Fruit fly (Drosophila melanogaster) whole organism, embryonic: ENCODE data around the gene dysc.
A peak's percentile ranks its signal among the peaks of the same experiment; 100 is the strongest.

ENCODE experiments used
- ATbp ChIP-seq: fragments of 200-800 bp; sonication (Bioruptor generic); optimal IDR thresholded peaks from 2 replicates; lab custom pipeline; 2017; ENCODE audit warnings: missing biosample characterization, mild to moderate bottlenecking, missing genetic modification characterization, missing genetic modification reagents
- Aef1 ChIP-seq: fragments of 200-800 bp; sonication (Bioruptor generic); IDR thresholded peaks from 3 replicates; pipeline ENCODE4 v1.3.6; 2022; ENCODE audit warnings: missing biosample characterization, missing genetic modification characterization
- Bgb ChIP-seq: fragments of 200-800 bp; sonication (Bioruptor generic); IDR thresholded peaks from 2 replicates; pipeline ENCODE4 v1.3.6; 2022; ENCODE audit warnings: missing biosample characterization, missing genetic modification characterization; ENCODE audit not compliant: partially characterized antibody
- BtbVII ChIP-seq: fragments of 200-800 bp; sonication (Bioruptor generic); optimal IDR thresholded peaks from 3 replicates; lab custom pipeline; 2017; ENCODE audit warnings: missing biosample characterization, mild to moderate bottlenecking, missing genetic modification characterization
- CG1024 ChIP-seq: fragments of 200-800 bp; sonication (Bioruptor generic); IDR thresholded peaks from 2 replicates; pipeline ENCODE4 v1.3.6; 2022; ENCODE audit warnings: missing biosample characterization, missing genetic modification characterization
- CG12155 ChIP-seq: fragments of 200-800 bp; sonication (Bioruptor generic); optimal IDR thresholded peaks from 3 replicates; lab custom pipeline; 2016; ENCODE audit warnings: missing biosample characterization, missing genetic modification characterization
- CG17328 ChIP-seq: fragments of 200-800 bp; sonication (Bioruptor generic); IDR thresholded peaks from 2 replicates; pipeline ENCODE4 v1.3.6; 2022; ENCODE audit warnings: missing biosample characterization, missing genetic modification characterization
- CG18262 ChIP-seq: fragments of 200-800 bp; optimal IDR thresholded peaks from 3 replicates; lab custom pipeline; 2019; ENCODE audit warnings: missing biosample characterization, mild to moderate bottlenecking, missing genetic modification characterization, moderate library complexity
- CG1832 ChIP-seq: fragments of 200-800 bp; sonication (Bioruptor generic); optimal IDR thresholded peaks from 2 replicates; lab custom pipeline; 2017; ENCODE audit warnings: missing biosample characterization, mild to moderate bottlenecking, missing genetic modification characterization, inconsistent platforms
- CG18599 ChIP-seq: fragments of 200-800 bp; sonication (Bioruptor generic); optimal IDR thresholded peaks from 3 replicates; lab custom pipeline; 2017; ENCODE audit warnings: missing biosample characterization, missing genetic modification characterization, mild to moderate bottlenecking, moderate library complexity, missing genetic modification reagents
- CG18619 ChIP-seq: fragments of 200-800 bp; sonication (Bioruptor generic); optimal IDR thresholded peaks from 3 replicates; lab custom pipeline; 2017; ENCODE audit warnings: missing biosample characterization, mild to moderate bottlenecking, missing genetic modification characterization
- CG2712 ChIP-seq: fragments of 200-800 bp; optimal IDR thresholded peaks from 3 replicates; lab custom pipeline; 2019; ENCODE audit warnings: missing biosample characterization, mild to moderate bottlenecking, missing genetic modification characterization, moderate library complexity
- CG31388 ChIP-seq: fragments of 200-800 bp; sonication (Bioruptor generic); optimal IDR thresholded peaks from 2 replicates; lab custom pipeline; 2016; ENCODE audit warnings: missing biosample characterization, missing genetic modification characterization
- CG3281 ChIP-seq: fragments of 200-800 bp; sonication (Bioruptor generic); optimal IDR thresholded peaks from 3 replicates; lab custom pipeline; 2017; ENCODE audit warnings: missing biosample characterization, mild to moderate bottlenecking, missing genetic modification characterization
- CG33213 ChIP-seq: fragments of 200-800 bp; sonication (Bioruptor generic); optimal IDR thresholded peaks from 3 replicates; lab custom pipeline; 2016; ENCODE audit warnings: missing biosample characterization, missing genetic modification characterization
- CG34422 ChIP-seq: fragments of 200-800 bp; sonication (Bioruptor generic); IDR thresholded peaks from 3 replicates; pipeline ENCODE4 v1.3.6; 2022; ENCODE audit warnings: missing biosample characterization, missing genetic modification characterization
- CG3995 ChIP-seq: fragments of 200-800 bp; sonication (Bioruptor generic); optimal IDR thresholded peaks from 3 replicates; lab custom pipeline; 2016; ENCODE audit warnings: missing biosample characterization, missing genetic modification characterization
- CG4404 ChIP-seq: fragments of 200-800 bp; sonication (Bioruptor generic); IDR thresholded peaks from 2 replicates; pipeline ENCODE4 v1.3.6; 2022; ENCODE audit warnings: missing biosample characterization, missing genetic modification characterization
- CG4617 ChIP-seq: fragments of 200-800 bp; sonication (Bioruptor generic); optimal IDR thresholded peaks from 3 replicates; lab custom pipeline; 2016; ENCODE audit warnings: missing biosample characterization, missing genetic modification characterization, borderline replicate concordance
- CG4707 ChIP-seq: fragments of 200-800 bp; sonication (Bioruptor generic); optimal IDR thresholded peaks from 2 replicates; lab custom pipeline; 2018; ENCODE audit warnings: missing biosample characterization, mild to moderate bottlenecking, missing genetic modification characterization, moderate library complexity
- CG6254 ChIP-seq: fragments of 200-800 bp; sonication (Bioruptor generic); optimal IDR thresholded peaks from 3 replicates; lab custom pipeline; 2017; ENCODE audit warnings: mild to moderate bottlenecking, missing biosample characterization, missing genetic modification reagents, missing genetic modification characterization
- CG7556 ChIP-seq: fragments of 200-800 bp; sonication (Bioruptor generic); optimal IDR thresholded peaks from 2 replicates; lab custom pipeline; 2017; ENCODE audit warnings: missing biosample characterization, mild to moderate bottlenecking, missing genetic modification characterization
- Camta ChIP-seq: fragments of 200-800 bp; sonication (Bioruptor generic); optimal IDR thresholded peaks from 2 replicates; lab custom pipeline; 2016; ENCODE audit warnings: missing biosample characterization, missing genetic modification characterization
- Deaf1 ChIP-seq: fragments of 200-800 bp; optimal IDR thresholded peaks from 3 replicates; lab custom pipeline; 2019; ENCODE audit warnings: missing biosample characterization, mild to moderate bottlenecking, missing genetic modification characterization, moderate library complexity
- Fer2 ChIP-seq: fragments of 200-800 bp; sonication (Bioruptor generic); optimal IDR thresholded peaks from 2 replicates; lab custom pipeline; 2018; ENCODE audit warnings: missing biosample characterization, mild to moderate bottlenecking, missing genetic modification characterization, moderate library complexity
- H2.0 ChIP-seq: fragments of 200-800 bp; sonication (Bioruptor generic); IDR thresholded peaks from 2 replicates; pipeline ENCODE4 v1.3.6; 2022; ENCODE audit warnings: missing biosample characterization, missing genetic modification characterization
- HLH54F ChIP-seq: fragments of 200-800 bp; sonication (Bioruptor generic); optimal IDR thresholded peaks from 3 replicates; lab custom pipeline; 2016; ENCODE audit warnings: missing biosample characterization, missing genetic modification characterization
- Rfx ChIP-seq: fragments of 200-800 bp; sonication (Bioruptor generic); IDR thresholded peaks from 2 replicates; pipeline ENCODE4 v1.3.6; 2022; ENCODE audit warnings: missing biosample characterization, missing genetic modification characterization
- Scr ChIP-seq: fragments of 200-800 bp; sonication (Bioruptor generic); IDR thresholded peaks from 2 replicates; pipeline ENCODE4 v1.3.6; 2022; ENCODE audit warnings: missing biosample characterization, missing genetic modification characterization; ENCODE audit not compliant: partially characterized antibody
- Xrp1 ChIP-seq: fragments of 200-800 bp; sonication (Bioruptor generic); IDR thresholded peaks from 2 replicates; pipeline ENCODE4 v1.3.6; 2022; ENCODE audit warnings: missing biosample characterization, missing genetic modification characterization
- abd-A ChIP-seq: fragments of 200-800 bp; sonication (Bioruptor generic); optimal IDR thresholded peaks from 3 replicates; lab custom pipeline; 2019; ENCODE audit warnings: missing biosample characterization, mild to moderate bottlenecking, missing genetic modification characterization, moderate library complexity
- ash1 ChIP-seq: fragments of 200-800 bp; sonication (Bioruptor generic); optimal IDR thresholded peaks from 2 replicates; lab custom pipeline; 2018; ENCODE audit warnings: missing biosample characterization, mild to moderate bottlenecking, missing genetic modification characterization
- bigmax ChIP-seq: fragments of 200-800 bp; sonication (Bioruptor generic); optimal IDR thresholded peaks from 2 replicates; lab custom pipeline; 2018; ENCODE audit warnings: missing biosample characterization, mild to moderate bottlenecking, missing genetic modification characterization
- danr ChIP-seq: fragments of 200-800 bp; sonication (Bioruptor generic); IDR thresholded peaks from 2 replicates; pipeline ENCODE4 v1.3.6; 2022; ENCODE audit warnings: missing biosample characterization, missing genetic modification characterization
- dimm ChIP-seq: fragments of 200-800 bp; sonication (Bioruptor generic); IDR thresholded peaks from 2 replicates; pipeline ENCODE4 v1.3.6; 2022; ENCODE audit warnings: missing biosample characterization, missing genetic modification characterization
- dm ChIP-seq: fragments of 200-800 bp; sonication (Bioruptor generic); optimal IDR thresholded peaks from 3 replicates; lab custom pipeline; 2016; ENCODE audit warnings: missing biosample characterization, missing genetic modification characterization
- dmrt99B ChIP-seq: fragments of 200-800 bp; sonication (Bioruptor generic); optimal IDR thresholded peaks from 2 replicates; lab custom pipeline; 2018; ENCODE audit warnings: missing biosample characterization, mild to moderate bottlenecking, missing genetic modification characterization, moderate library complexity
- dpn ChIP-seq, 2 experiments: fragments of 200-800 bp; sonication (Bioruptor generic); optimal IDR thresholded peaks; 3 replicates each; lab custom pipeline; 2016; ENCODE audit warnings: missing biosample characterization in 2 of 2, missing genetic modification characterization in 2 of 2
- en ChIP-seq: fragments of 200-800 bp; sonication (Bioruptor generic); optimal IDR thresholded peaks from 2 replicates; lab custom pipeline; 2016; ENCODE audit warnings: missing biosample characterization, missing genetic modification characterization
- gfzf ChIP-seq: fragments of 200-800 bp; sonication (Bioruptor generic); optimal IDR thresholded peaks from 2 replicates; lab custom pipeline; 2016; ENCODE audit warnings: missing biosample characterization, mild to moderate bottlenecking, missing genetic modification characterization, moderate library complexity
- grn ChIP-seq: fragments of 200-800 bp; sonication (Bioruptor generic); optimal IDR thresholded peaks from 3 replicates; lab custom pipeline; 2017; ENCODE audit warnings: missing biosample characterization, missing genetic modification characterization
- ind ChIP-seq: fragments of 200-800 bp; sonication (Bioruptor generic); optimal IDR thresholded peaks from 3 replicates; lab custom pipeline; 2016; ENCODE audit warnings: missing biosample characterization, missing genetic modification characterization
- nmo ChIP-seq: fragments of 200-800 bp; sonication (Bioruptor generic); optimal IDR thresholded peaks from 2 replicates; lab custom pipeline; 2018; ENCODE audit warnings: missing biosample characterization, mild to moderate bottlenecking, missing genetic modification characterization, moderate library complexity
- peb ChIP-seq: fragments of 200-800 bp; sonication (Bioruptor generic); IDR thresholded peaks from 2 replicates; pipeline ENCODE4 v1.3.6; 2022; ENCODE audit warnings: missing biosample characterization, missing genetic modification characterization
- pros ChIP-seq: fragments of 200-800 bp; sonication (Bioruptor generic); optimal IDR thresholded peaks from 3 replicates; lab custom pipeline; 2019; ENCODE audit warnings: missing biosample characterization, mild to moderate bottlenecking, missing genetic modification characterization, moderate library complexity
- sr ChIP-seq: fragments of 200-800 bp; sonication (Bioruptor generic); IDR thresholded peaks from 3 replicates; pipeline ENCODE4 v1.3.6; 2022; ENCODE audit warnings: missing biosample characterization, missing genetic modification characterization
- sug ChIP-seq: fragments of 200-800 bp; optimal IDR thresholded peaks from 2 replicates; lab custom pipeline; 2019; ENCODE audit warnings: missing biosample characterization, mild to moderate bottlenecking, missing genetic modification characterization, moderate library complexity
- tx ChIP-seq: fragments of 200-800 bp; sonication (Bioruptor generic); optimal IDR thresholded peaks from 2 replicates; lab custom pipeline; 2016; ENCODE audit warnings: missing biosample characterization, missing genetic modification characterization
- vvl ChIP-seq: fragments of 200-800 bp; sonication (Bioruptor generic); IDR thresholded peaks from 2 replicates; pipeline ENCODE4 v1.3.6; 2022; ENCODE audit warnings: missing biosample characterization, missing genetic modification characterization
- wor ChIP-seq: fragments of 200-800 bp; sonication (Bioruptor generic); IDR thresholded peaks from 2 replicates; pipeline ENCODE4 v1.3.6; 2022; ENCODE audit warnings: missing biosample characterization, missing genetic modification characterization
- zf30C ChIP-seq: fragments of 200-800 bp; sonication (Bioruptor generic); optimal IDR thresholded peaks from 3 replicates; lab custom pipeline; 2018; ENCODE audit warnings: missing biosample characterization, mild to moderate bottlenecking, missing genetic modification characterization

Gene dysc

dm6 chr3L:13949440-13950066 lies 46.5 kb upstream of the dysc start (continued):
- TF ChIP-seq Camta (GFP tag; lab: Kevin White, UChicago): peak; percentile 10
- no peak for TF ChIP-seq tx
- TF ChIP-seq CG1024 (GFP tag; lab: Robert Waterston, UW): no peak
- TF ChIP-seq zf30C: no peak
- no peak for TF ChIP-seq dm
- no peak for TF ChIP-seq CG31388 (GFP tag; lab: Kevin White, UChicago)
- TF ChIP-seq gfzf (GFP tag; lab: Kevin White, UChicago): no peak
- TF ChIP-seq CG6254 (GFP tag; lab: Kevin White, UChicago): no peak
- no peak for TF ChIP-seq CG4617 (GFP tag; lab: Kevin White, UChicago)
- TF ChIP-seq Bgb (GFP tag; lab: Robert Waterston, UW): no peak
- TF ChIP-seq sug (tag; lab: Kevin White, UChicago): no peak
- TF ChIP-seq vvl: peak; percentile 45; the same call in 1 of the 2 replicates
- no peak for TF ChIP-seq wor (GFP tag; lab: Robert Waterston, UW)
- TF ChIP-seq Scr: no peak
- 0 out of 2 replicates have a peak, but pooled peaks have one; percentile 7 for TF ChIP-seq Rfx
- TF ChIP-seq CG18599 (GFP tag; lab: Kevin White, UChicago): no peak
- TF ChIP-seq CG33213: no peak
- TF ChIP-seq en: no peak
- TF ChIP-seq sr (GFP tag; lab: Robert Waterston, UW): no peak
- TF ChIP-seq CG3995: no peak
- TF ChIP-seq danr (GFP tag; lab: Robert Waterston, UW): no peak
- peak; percentile 44; the same call in 1 of the 2 replicates for TF ChIP-seq CG17328 (GFP tag; lab: Robert Waterston, UW)
- TF ChIP-seq ash1: no peak
- no peak for TF ChIP-seq CG12155
- TF ChIP-seq dmrt99B: no peak
- TF ChIP-seq grn: no peak
- no peak for TF ChIP-seq bigmax (GFP tag; lab: Kevin White, UChicago)
- TF ChIP-seq CG7556: no peak
- no peak for TF ChIP-seq CG4404
- TF ChIP-seq CG4707 (GFP tag; lab: Kevin White, UChicago): no peak
- TF ChIP-seq BtbVII (GFP tag; lab: Kevin White, UChicago): no peak
- TF ChIP-seq H2.0 (GFP tag; lab: Robert Waterston, UW): no peak
- TF ChIP-seq Xrp1 (GFP tag; lab: Robert Waterston, UW): no peak
- TF ChIP-seq Aef1: no peak
- TF ChIP-seq peb (GFP tag; lab: Robert Waterston, UW): no peak
- no peak for TF ChIP-seq CG2712 (tag; lab: Kevin White, UChicago)
- peak; percentile 90 for TF ChIP-seq CG1832 (GFP tag; lab: Kevin White, UChicago)
- TF ChIP-seq nmo: no peak
- peak in 1 of 2 experiments; percentile 1 for TF ChIP-seq dpn (GFP tag; optimal IDR thresholded peaks at IDR 0.05; lab: Kevin White, UChicago)
- 0 out of 3 replicates have a peak, but pooled peaks have one; percentile 33 for TF ChIP-seq CG34422
- no peak for TF ChIP-seq ATbp (GFP tag; lab: Kevin White, UChicago)
- no peak for TF ChIP-seq HLH54F (GFP tag; lab: Kevin White, UChicago)
- TF ChIP-seq CG18262 (tag; lab: Kevin White, UChicago): no peak
- no peak for TF ChIP-seq pros (GFP tag; lab: Kevin White, UChicago)
- no peak for TF ChIP-seq CG18619
- no peak for TF ChIP-seq CG3281 (GFP tag; lab: Kevin White, UChicago)
- no peak for TF ChIP-seq Deaf1 (tag; lab: Kevin White, UChicago)
- no peak for TF ChIP-seq ind
- no peak for TF ChIP-seq dimm
- TF ChIP-seq Fer2 (tag; lab: Kevin White, UChicago): no peak
- TF ChIP-seq abd-A (tag; lab: Kevin White, UChicago): no peak
